Fruit fly (Drosophila melanogaster): ENCODE results near the gene CG7168.

Gene CG7168

dm6 chr3R:18274328-18275098 lies 48.6 kb upstream of the CG7168 start, which contains the start of the genes Vps39 and eIF1A (continued):
- no peak for TF ChIP-seq CG42726 (GFP tag; IDR thresholded peaks at IDR 0.05; ENCODE audit: partially characterized antibody)

- TF ChIP-seq Deaf1 (tag; optimal IDR thresholded peaks at IDR 0.05) (peak; percentile 42), CG4360 (GFP tag; IDR thresholded peaks at IDR 0.05) (peak; percentile 91), Ets65A (GFP tag) (peak; percentile 92), tll (GFP tag; optimal IDR thresholded peaks at IDR 0.05) (no peak), Dfd (GFP tag; optimal IDR thresholded peaks at IDR 0.05) (peak in 1 of 2 experiments; percentile 39), Nf-YB (GFP tag; optimal IDR thresholded peaks at IDR 0.05) (peak; percentile 73), CG18011 (GFP tag; optimal IDR thresholded peaks at IDR 0.05) (no peak), ewg (GFP tag; optimal IDR thresholded peaks at IDR 0.05) (peak; percentile 96), Nf-YC (tag; optimal IDR thresholded peaks at IDR 0.05) (peak; percentile 90), danr (GFP tag; IDR thresholded peaks at IDR 0.05) (no peak), Adf1 (GFP tag; IDR thresholded peaks at IDR 0.05) (peak; percentile 67), CG34224 (GFP tag; IDR thresholded peaks at IDR 0.05; ENCODE audit: partially characterized antibody) (0 out of 3 replicates have a peak, but pooled peaks have one; percentile 15), sr (GFP tag; IDR thresholded peaks at IDR 0.05) (no peak), sna (GFP tag; IDR thresholded peaks at IDR 0.05; ENCODE audit: partially characterized antibody) (0 out of 2 replicates have a peak, but pooled peaks have one; percentile 27), seq (GFP tag; IDR thresholded peaks at IDR 0.05) (peak; percentile 71; the same call in 1 of the 2 replicates), ro (GFP tag; IDR thresholded peaks at IDR 0.05) (no peak), nerfin-1 (tag; optimal IDR thresholded peaks at IDR 0.05) (peak; percentile 17), CG4328 (GFP tag; optimal IDR thresholded peaks at IDR 0.05) (no peak)
Observed at dm6 chr3R:18269744-18270348, 44.0 kb upstream of the CG7168 start.

- TF ChIP-seq kay (GFP tag; optimal IDR thresholded peaks at IDR 0.05): no peak
- 0 out of 2 replicates have a peak, but pooled peaks have one; percentile 25 for TF ChIP-seq CG6272 (GFP tag; IDR thresholded peaks at IDR 0.05)
- TF ChIP-seq Adf1 (GFP tag; IDR thresholded peaks at IDR 0.05): peak; percentile 57
- no peak for TF ChIP-seq sima (GFP tag; optimal IDR thresholded peaks at IDR 0.05)
- peak; percentile 49 for TF ChIP-seq CG15514 (GFP tag; optimal IDR thresholded peaks at IDR 0.05)
- TF ChIP-seq MBD-R2 (GFP tag; IDR thresholded peaks at IDR 0.05): no peak
- peak; percentile 36 for TF ChIP-seq CG7271 (tag; optimal IDR thresholded peaks at IDR 0.05)
- TF ChIP-seq CG4404 (GFP tag; IDR thresholded peaks at IDR 0.05): peak; percentile 19; the same call in 1 of the 2 replicates
- TF ChIP-seq Nf-YA (GFP tag; IDR thresholded peaks at IDR 0.05): 0 out of 2 replicates have a peak, but pooled peaks have one; percentile 20
- TF ChIP-seq CG43689 (GFP tag; IDR thresholded peaks at IDR 0.05): peak; percentile 9; the same call in 1 of the 2 replicates
- peak; percentile 48 for TF ChIP-seq Ets97D (GFP tag; optimal IDR thresholded peaks at IDR 0.05)
- TF ChIP-seq cg (GFP tag; optimal IDR thresholded peaks at IDR 0.05): peak; percentile 33
Observed at dm6 chr3R:18267489-18267888, 41.6 kb upstream of the CG7168 start, which contains the start of gene CG18599. TSS of gene CG18599 (plus strand) at chr3R:18267789.

- TF ChIP-seq CG5180 (GFP tag; optimal IDR thresholded peaks at IDR 0.05) (no peak), chm (GFP tag; IDR thresholded peaks at IDR 0.05) (no peak), Sox102F (GFP tag; optimal IDR thresholded peaks at IDR 0.05) (no peak), CG2678 (tag; optimal IDR thresholded peaks at IDR 0.05) (no peak), CG31224 (GFP tag; IDR thresholded peaks at IDR 0.05) (no peak), seq (GFP tag; IDR thresholded peaks at IDR 0.05) (peak; percentile 51; the same call in 1 of the 2 replicates), CG34422 (GFP tag; IDR thresholded peaks at IDR 0.05) (no peak), CG10321 (GFP tag; IDR thresholded peaks at IDR 0.05) (no peak), CG12236 (GFP tag; optimal IDR thresholded peaks at IDR 0.05) (no peak), psq (GFP tag; optimal IDR thresholded peaks at IDR 0.05) (no peak), ci (GFP tag; IDR thresholded peaks at IDR 0.05) (no peak), Bgb (GFP tag; IDR thresholded peaks at IDR 0.05; ENCODE audit: partially characterized antibody) (no peak), lmd (GFP tag; IDR thresholded peaks at IDR 0.05) (no peak), Nf-YB (GFP tag; optimal IDR thresholded peaks at IDR 0.05) (peak; percentile 94), CG15073 (GFP tag; optimal IDR thresholded peaks at IDR 0.05) (no peak), chn (GFP tag; optimal IDR thresholded peaks at IDR 0.05) (no peak)
Observed at dm6 chr3R:18266665-18267064, 40.8 kb upstream of the CG7168 start.

All from whole organism, embryonic.